Worm (Caenorhabditis elegans) whole organism, L4 larva: Measurements from ENCODE around the gene twk-49.

ENCODE experiments used
- F10B5.3 ChIP-seq: sonication (generic microtip); optimal IDR thresholded peaks from 2 replicates; lab custom pipeline; 2016; ENCODE audit warnings: mild to moderate bottlenecking, missing genetic modification characterization, missing compliant biosample characterization
- Y48G9A.11 ChIP-seq: fragments of 200-800 bp; sonication (Bioruptor generic); IDR thresholded peaks from 2 replicates; pipeline ENCODE4 v1.3.6; 2022; ENCODE audit warnings: missing genetic modification reagents, missing genetic modification characterization, missing compliant biosample characterization
- Y5F2A.4 ChIP-seq: fragments of 200-800 bp; sonication (Bioruptor generic); optimal IDR thresholded peaks from 2 replicates; lab custom pipeline; 2018; ENCODE audit warnings: mild to moderate bottlenecking, missing genetic modification characterization, missing compliant biosample characterization
- aly-2 ChIP-seq: sonication (generic microtip); optimal IDR thresholded peaks from 2 replicates; lab custom pipeline; 2018; ENCODE audit warnings: missing biosample characterization, missing genetic modification characterization
- ama-1 ChIP-seq: fragments of 150-350 bp; optimal IDR thresholded peaks from 2 replicates; lab custom pipeline; 2014; ENCODE audit warnings: inconsistent platforms, mixed read lengths
- attf-4 ChIP-seq: sonication (generic microtip); optimal IDR thresholded peaks from 3 replicates; lab custom pipeline; 2017; ENCODE audit warnings: missing biosample characterization, missing genetic modification characterization
- ceh-20 ChIP-seq: fragments of 200-800 bp; sonication (Bioruptor generic); IDR thresholded peaks from 2 replicates; pipeline ENCODE4 v1.3.6; 2022; ENCODE audit warnings: missing genetic modification reagents, missing genetic modification characterization, missing compliant biosample characterization
- ceh-44 ChIP-seq: fragments of 200-800 bp; sonication (Bioruptor generic); IDR thresholded peaks from 2 replicates; pipeline ENCODE4 v1.3.6; 2022; ENCODE audit warnings: missing genetic modification reagents, missing genetic modification characterization, missing compliant biosample characterization
- ceh-62 ChIP-seq: sonication (generic microtip); optimal IDR thresholded peaks from 2 replicates; lab custom pipeline; 2017; ENCODE audit warnings: missing biosample characterization, missing genetic modification characterization
- ces-1 ChIP-seq: fragments of 150-350 bp; sonication (generic microtip); optimal IDR thresholded peaks from 4 replicates; lab custom pipeline; 2014; ENCODE audit warnings: missing biosample characterization, missing genetic modification reagents, missing genetic modification characterization
- daf-12 ChIP-seq: fragments of 150-350 bp; optimal IDR thresholded peaks from 2 replicates; lab custom pipeline; 2014; ENCODE audit warnings: missing biosample characterization, missing genetic modification reagents, missing genetic modification characterization
- daf-16 ChIP-seq, 3 experiments: sonication (generic microtip); optimal IDR thresholded peaks; 2 replicates each; lab custom pipeline; 2016 to 2017; ENCODE audit warnings: missing genetic modification characterization in 3 of 3, missing genetic modification reagents in 3 of 3, mild to moderate bottlenecking in 2 of 3, missing compliant biosample characterization in 2 of 3, missing biosample characterization in 1 of 3, moderate library complexity in 1 of 3
- daf-19 ChIP-seq: fragments of 200-800 bp; sonication (Bioruptor generic); conservative IDR thresholded peaks from 2 replicates; pipeline ENCODE4 v1.3.6; 2022; ENCODE audit warnings: missing genetic modification characterization, missing compliant biosample characterization
- dmd-6 ChIP-seq: fragments of 200-800 bp; sonication (Bioruptor generic); IDR thresholded peaks from 2 replicates; pipeline ENCODE4 v1.3.6; 2022; ENCODE audit warnings: missing genetic modification reagents, missing genetic modification characterization, missing compliant biosample characterization
- dmd-9 ChIP-seq: fragments of 200-800 bp; sonication (Bioruptor generic); IDR thresholded peaks from 2 replicates; pipeline ENCODE4 v1.3.6; 2022; ENCODE audit warnings: missing genetic modification reagents, missing genetic modification characterization, missing compliant biosample characterization
- dve-1 ChIP-seq: sonication (generic microtip); optimal IDR thresholded peaks from 2 replicates; lab custom pipeline; 2017; ENCODE audit warnings: antibody characterized with exemption, mild to moderate bottlenecking, missing genetic modification characterization, missing compliant biosample characterization; ENCODE audit not compliant: insufficient read depth
- gei-8 ChIP-seq: fragments of 200-800 bp; sonication (Bioruptor generic); optimal IDR thresholded peaks from 2 replicates; lab custom pipeline; 2018; ENCODE audit warnings: mild to moderate bottlenecking, missing genetic modification characterization, missing compliant biosample characterization
- hif-1 ChIP-seq, 2 experiments: sonication (generic microtip); optimal IDR thresholded peaks; 2 replicates each; lab custom pipeline; 2016 to 2017; ENCODE audit warnings: missing compliant biosample characterization in 2 of 2, missing genetic modification characterization in 2 of 2, missing genetic modification reagents in 2 of 2, missing genotype in 2 of 2, mild to moderate bottlenecking in 1 of 2
- hlh-11 ChIP-seq: fragments of 200-800 bp; sonication (Bioruptor generic); optimal IDR thresholded peaks from 2 replicates; lab custom pipeline; 2018; ENCODE audit warnings: mild to moderate bottlenecking, missing genetic modification characterization, missing compliant biosample characterization
- lim-7 ChIP-seq: fragments of 200-800 bp; sonication (Bioruptor generic); IDR thresholded peaks from 2 replicates; pipeline ENCODE4 v1.3.6; 2022; ENCODE audit warnings: missing genetic modification characterization, missing compliant biosample characterization
- lin-1 ChIP-seq: fragments of 200-800 bp; sonication (Bioruptor generic); IDR thresholded peaks from 2 replicates; pipeline ENCODE4 v1.3.6; 2022; ENCODE audit warnings: missing genetic modification reagents, missing genetic modification characterization, missing compliant biosample characterization
- lin-13 ChIP-seq: fragments of 150-350 bp; optimal IDR thresholded peaks from 2 replicates; lab custom pipeline; 2014; ENCODE audit warnings: missing biosample characterization, missing genetic modification reagents, missing genetic modification characterization
- lin-38 ChIP-seq: fragments of 200-800 bp; sonication (Bioruptor generic); IDR thresholded peaks from 2 replicates; pipeline ENCODE4 v1.3.6; 2022; ENCODE audit warnings: missing genetic modification reagents, missing genetic modification characterization, missing compliant biosample characterization
- lin-39 ChIP-seq: fragments of 150-350 bp; optimal IDR thresholded peaks from 2 replicates; lab custom pipeline; 2014; ENCODE audit warnings: missing biosample characterization, missing genetic modification reagents, missing genetic modification characterization
- lir-3 ChIP-seq: sonication (generic microtip); optimal IDR thresholded peaks from 2 replicates; lab custom pipeline; 2016; ENCODE audit warnings: mild to moderate bottlenecking, missing genetic modification characterization, missing compliant biosample characterization
- lsy-2 ChIP-seq, 2 experiments: fragments of 150-350 bp in 1 of 2; sonication (generic microtip) in 1 of 2; optimal IDR thresholded peaks; 2 replicates each; lab custom pipeline; 2014 to 2017; ENCODE audit warnings: missing biosample characterization in 2 of 2, missing genetic modification characterization in 2 of 2
- madf-5 ChIP-seq, 2 experiments: fragments of 200-800 bp; sonication (Bioruptor generic); IDR thresholded peaks; 2 replicates each; pipeline ENCODE4 v1.3.6; 2022; ENCODE audit warnings: missing compliant biosample characterization in 2 of 2, missing genetic modification characterization in 2 of 2
- mdl-1 ChIP-seq, 2 experiments: fragments of 150-350 bp in 1 of 2; sonication (generic microtip) in 1 of 2; optimal IDR thresholded peaks; 2 replicates each; lab custom pipeline; 2014 to 2017; ENCODE audit warnings: missing biosample characterization in 2 of 2, missing genetic modification characterization in 2 of 2
- mdt-29 ChIP-seq: fragments of 200-800 bp; sonication (Bioruptor generic); IDR thresholded peaks from 2 replicates; pipeline ENCODE4 v1.3.6; 2022; ENCODE audit warnings: missing genetic modification reagents, missing genetic modification characterization, missing compliant biosample characterization
- mes-2 ChIP-seq: sonication (generic microtip); optimal IDR thresholded peaks from 2 replicates; lab custom pipeline; 2016; ENCODE audit warnings: missing genotype, mild to moderate bottlenecking, missing genetic modification characterization, missing compliant biosample characterization; ENCODE audit not compliant: poor library complexity, severe bottlenecking
- mxl-3 ChIP-seq: fragments of 200-800 bp; sonication (Bioruptor generic); optimal IDR thresholded peaks from 2 replicates; lab custom pipeline; 2018; ENCODE audit warnings: mild to moderate bottlenecking, missing genetic modification characterization, missing compliant biosample characterization
- nhr-28 ChIP-seq: fragments of 150-350 bp; optimal IDR thresholded peaks from 2 replicates; lab custom pipeline; 2014; ENCODE audit warnings: missing biosample characterization, missing genetic modification characterization
- nhr-77 ChIP-seq: fragments of 150-350 bp; optimal IDR thresholded peaks from 2 replicates; lab custom pipeline; 2014; ENCODE audit warnings: missing biosample characterization, missing genetic modification characterization
- pha-4 ChIP-seq, 2 experiments: fragments of 150-350 bp in 1 of 2; fragments of 200-800 bp in 1 of 2; sonication (Bioruptor generic) in 1 of 2; IDR thresholded peaks in 1 of 2; optimal IDR thresholded peaks in 1 of 2; 2 replicates each; pipeline versions ENCODE4 v1.3.6 to Lab custom; 2014 to 2022; ENCODE audit warnings: missing genetic modification characterization in 2 of 2, missing genetic modification reagents in 2 of 2, missing biosample characterization in 1 of 2, missing compliant biosample characterization in 1 of 2
- pqm-1 ChIP-seq: sonication (generic microtip); optimal IDR thresholded peaks from 2 replicates; lab custom pipeline; 2017; ENCODE audit warnings: missing biosample characterization, missing genetic modification characterization
- sdz-12 ChIP-seq: fragments of 200-800 bp; sonication (Bioruptor generic); optimal IDR thresholded peaks from 2 replicates; lab custom pipeline; 2018; ENCODE audit warnings: mild to moderate bottlenecking, missing genetic modification characterization, missing compliant biosample characterization
- set-16 ChIP-seq: fragments of 200-800 bp; sonication (Bioruptor generic); IDR thresholded peaks from 2 replicates; pipeline ENCODE4 v1.3.6; 2022; ENCODE audit warnings: missing genetic modification reagents, missing genetic modification characterization, missing compliant biosample characterization
- skn-1 ChIP-seq: fragments of 150-350 bp; optimal IDR thresholded peaks from 2 replicates; lab custom pipeline; 2014; ENCODE audit warnings: missing biosample characterization, missing genetic modification characterization
- snpc-4 ChIP-seq: fragments of 150-350 bp; optimal IDR thresholded peaks from 2 replicates; lab custom pipeline; 2014; ENCODE audit warnings: missing biosample characterization, missing genetic modification characterization
- spr-1 ChIP-seq: sonication (generic microtip); optimal IDR thresholded peaks from 2 replicates; lab custom pipeline; 2016; ENCODE audit warnings: mild to moderate bottlenecking, missing genetic modification characterization, missing compliant biosample characterization
- spr-3 ChIP-seq: fragments of 200-800 bp; sonication (Bioruptor generic); optimal IDR thresholded peaks from 2 replicates; lab custom pipeline; 2018; ENCODE audit warnings: mild to moderate bottlenecking, missing genetic modification characterization, missing compliant biosample characterization
- tra-1 ChIP-seq: fragments of 200-800 bp; sonication (Bioruptor generic); IDR thresholded peaks from 2 replicates; pipeline ENCODE4 v1.3.6; 2022; ENCODE audit warnings: missing genetic modification reagents, missing genetic modification characterization, missing compliant biosample characterization
- unc-130 ChIP-seq: sonication (generic microtip); optimal IDR thresholded peaks from 2 replicates; lab custom pipeline; 2016; ENCODE audit warnings: missing genetic modification reagents, missing genetic modification characterization, missing compliant biosample characterization
- unc-39 ChIP-seq: sonication (generic microtip); optimal IDR thresholded peaks from 2 replicates; lab custom pipeline; 2017; ENCODE audit warnings: missing biosample characterization, missing genetic modification characterization

The twk-49 gene

DNA sequence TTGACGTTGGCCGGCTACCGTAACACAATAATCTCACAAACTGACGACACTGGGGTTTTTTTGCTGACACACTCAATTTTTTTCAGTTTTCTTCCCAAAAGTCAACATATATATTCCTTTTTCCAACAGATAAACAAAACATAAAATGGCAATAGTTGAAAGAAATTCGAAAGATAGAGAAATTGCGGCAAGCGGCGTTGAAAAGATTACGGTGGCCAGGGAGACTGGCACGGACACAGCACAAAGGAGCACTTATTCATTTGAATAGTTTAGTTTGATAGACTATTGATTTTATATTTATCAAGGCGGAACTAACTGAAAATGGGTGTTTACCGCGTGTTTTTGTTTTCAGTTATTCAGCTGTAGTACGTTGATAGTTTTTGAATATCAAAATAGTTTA, 22.3 kb upstream of the twk-49 start, which contains the start of gene toe-2:
TSS of gene toe-2 (minus strand) at position 70 of the 400 bp plus-strand sequence.
- TF ChIP-seq pqm-1: no peak
- TF ChIP-seq sdz-12 (GFP tag; lab: Kevin White, UChicago): no peak
- TF ChIP-seq spr-3 (GFP tag; lab: Kevin White, UChicago): no peak
- TF ChIP-seq lim-7: no peak
- no peak for TF ChIP-seq daf-19
- no peak for TF ChIP-seq hif-1 (tag; optimal IDR thresholded peaks at IDR 0.05; lab: Kevin White, UChicago)
- no peak for TF ChIP-seq ceh-62 (tag; lab: Kevin White, UChicago)
- no peak for TF ChIP-seq tra-1 (GFP tag; lab: Robert Waterston, UW)
- no peak for TF ChIP-seq Y48G9A.11
- peak; percentile 18 for TF ChIP-seq dve-1 (tag; lab: Kevin White, UChicago)
- no peak for TF ChIP-seq gei-8 (GFP tag; lab: Kevin White, UChicago)
- TF ChIP-seq snpc-4: no peak
- TF ChIP-seq daf-16 (GFP tag; optimal IDR thresholded peaks at IDR 0.05; lab: Kevin White, UChicago): no peak
- peak; percentile 88 for TF ChIP-seq daf-16 (tag; optimal IDR thresholded peaks at IDR 0.05; lab: Kevin White, UChicago)
- TF ChIP-seq hlh-11 (tag; lab: Kevin White, UChicago): peak; percentile 37
- no peak for TF ChIP-seq aly-2 (tag; lab: Kevin White, UChicago)
- TF ChIP-seq mdl-1 (tag; optimal IDR thresholded peaks at IDR 0.05; lab: Kevin White, UChicago): no peak
- no peak for TF ChIP-seq Y5F2A.4 (GFP tag; lab: Kevin White, UChicago)
- no peak for TF ChIP-seq madf-5 (GFP tag; IDR thresholded peaks at IDR 0.05; lab: Robert Waterston, UW)
- no peak for TF ChIP-seq lsy-2 (tag; optimal IDR thresholded peaks at IDR 0.05; lab: Kevin White, UChicago)
- no peak for TF ChIP-seq ceh-44 (GFP tag; lab: Robert Waterston, UW)
- TF ChIP-seq, all 104 proteins: peak for 3

DNA sequence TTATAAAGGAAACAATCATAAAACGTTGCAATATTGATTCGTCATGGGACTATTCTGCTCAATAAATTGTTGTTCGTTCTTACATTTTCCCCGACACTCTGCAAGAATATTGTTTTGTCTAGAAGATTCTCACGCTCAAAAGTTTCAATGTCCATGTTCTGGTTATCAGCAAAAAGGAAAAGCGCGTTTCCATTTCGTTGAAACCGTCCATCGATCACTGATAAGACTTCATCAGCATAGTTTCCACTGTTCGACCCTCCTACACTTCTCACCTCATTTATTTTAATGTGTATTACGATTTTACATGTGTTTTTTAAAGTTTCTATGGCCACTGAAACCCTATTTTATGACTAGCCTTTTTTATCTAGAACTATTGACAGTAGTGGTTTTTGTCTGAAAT, 21.1 kb upstream of the twk-49 start:
- peak; percentile 67 for TF ChIP-seq dmd-6 (GFP tag; lab: Robert Waterston, UW)
- TF ChIP-seq lin-13 (GFP tag; lab: Kevin White, UChicago): no peak
- peak; percentile 42 for TF ChIP-seq dve-1 (tag; lab: Kevin White, UChicago)
- TF ChIP-seq mxl-3 (GFP tag; lab: Kevin White, UChicago): peak; percentile 3
- TF ChIP-seq daf-16 (GFP tag; optimal IDR thresholded peaks at IDR 0.05; lab: Kevin White, UChicago): no peak
- peak; percentile 95 for TF ChIP-seq daf-16 (tag; optimal IDR thresholded peaks at IDR 0.05; lab: Kevin White, UChicago)
- no peak for TF ChIP-seq pha-4 (GFP tag; IDR thresholded peaks at IDR 0.05; lab: Robert Waterston, UW)
- no peak for TF ChIP-seq pha-4 (tag; optimal IDR thresholded peaks at IDR 0.05; lab: Kevin White, UChicago)
- TF ChIP-seq mes-2 (tag; lab: Kevin White, UChicago): peak; percentile 33
- peak; percentile 74 for TF ChIP-seq pqm-1
- TF ChIP-seq hlh-11 (tag; lab: Kevin White, UChicago): peak; percentile 71
- TF ChIP-seq lin-1 (GFP tag; lab: Robert Waterston, UW): 0 out of 2 replicates have a peak, but pooled peaks have one; percentile 17
- peak; percentile 31 for TF ChIP-seq nhr-28 (tag; lab: Kevin White, UChicago)

DNA sequence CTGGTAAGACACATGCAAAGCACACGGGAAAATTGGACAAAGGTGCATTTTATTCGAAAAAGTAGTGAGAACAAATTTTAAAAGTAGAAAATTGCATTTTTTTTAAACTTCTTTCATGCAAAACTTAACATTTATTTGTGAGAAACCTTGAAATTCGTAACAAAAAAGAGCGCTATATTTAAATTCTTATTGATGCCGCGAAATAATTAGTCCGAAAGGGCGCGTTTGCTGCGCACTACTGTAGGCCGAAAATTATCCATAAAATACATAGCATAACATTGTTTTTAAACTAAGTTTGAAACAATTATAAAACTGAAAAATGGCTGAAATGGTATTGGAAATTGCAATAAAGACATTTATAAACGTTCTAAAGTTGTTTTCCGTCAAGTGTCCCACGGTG, 20.7 kb upstream of the twk-49 start:
- TF ChIP-seq lin-38 (GFP tag; lab: Robert Waterston, UW) (peak; percentile 86), unc-130 (GFP tag; lab: Kevin White, UChicago) (peak; percentile 80), sdz-12 (GFP tag; lab: Kevin White, UChicago) (no peak)
- TF ChIP-seq, all 104 proteins: peak for 2

DNA sequence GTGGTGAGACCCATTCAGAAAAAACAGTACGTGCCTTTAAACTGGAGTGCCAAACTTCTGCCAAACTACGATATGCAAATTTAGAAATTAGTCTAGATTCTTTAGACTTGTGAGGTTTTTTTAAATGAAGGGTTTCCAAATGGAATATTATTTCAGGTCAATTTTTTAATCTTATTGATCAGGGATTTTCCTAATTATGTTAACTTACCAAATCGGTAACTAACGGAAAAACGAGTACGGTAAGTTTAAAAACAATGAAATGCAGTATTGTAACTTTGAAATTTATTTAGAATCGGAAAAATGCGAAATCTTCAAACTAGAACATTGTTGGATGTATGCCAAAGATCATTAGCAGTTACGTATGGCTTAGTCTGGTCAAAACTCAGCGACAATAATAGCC, 17.3 kb upstream of the twk-49 start, which contains the start of gene C56E6.7:
TSS of gene C56E6.7 (plus strand) at position 301 of the 400 bp plus-strand sequence.
- TF ChIP-seq ceh-20 (GFP tag; lab: Robert Waterston, UW): no peak
- no peak for TF ChIP-seq unc-130 (GFP tag; lab: Kevin White, UChicago)
- TF ChIP-seq skn-1 (tag; lab: Kevin White, UChicago): no peak
- no peak for TF ChIP-seq daf-12 (tag; lab: Kevin White, UChicago)
- no peak for TF ChIP-seq hif-1 (tag; optimal IDR thresholded peaks at IDR 0.05; lab: Kevin White, UChicago)
- TF ChIP-seq lin-39 (tag; lab: Kevin White, UChicago): no peak
- TF ChIP-seq mdt-29 (GFP tag; lab: Robert Waterston, UW): no peak
- TF ChIP-seq dmd-6 (GFP tag; lab: Robert Waterston, UW): no peak
- no peak for TF ChIP-seq lir-3 (tag; lab: Kevin White, UChicago)
- TF ChIP-seq attf-4: no peak
- no peak for TF ChIP-seq set-16
- no peak for TF ChIP-seq dmd-9 (GFP tag; lab: Robert Waterston, UW)
- no peak for TF ChIP-seq unc-39 (tag; lab: Kevin White, UChicago)
- no peak for TF ChIP-seq ama-1
- no peak for TF ChIP-seq ces-1
- no peak for TF ChIP-seq F10B5.3 (tag; lab: Kevin White, UChicago)
- no peak for TF ChIP-seq spr-1 (tag; lab: Kevin White, UChicago)
- no peak for TF ChIP-seq nhr-77 (tag; lab: Kevin White, UChicago)
- TF ChIP-seq, all 104 proteins: peak for 0
